Worm (Caenorhabditis elegans): ENCODE measurements around the gene mtq-2.
A peak's percentile ranks its signal among the peaks of the same experiment; 100 is the strongest.

The mtq-2 gene

DNA sequence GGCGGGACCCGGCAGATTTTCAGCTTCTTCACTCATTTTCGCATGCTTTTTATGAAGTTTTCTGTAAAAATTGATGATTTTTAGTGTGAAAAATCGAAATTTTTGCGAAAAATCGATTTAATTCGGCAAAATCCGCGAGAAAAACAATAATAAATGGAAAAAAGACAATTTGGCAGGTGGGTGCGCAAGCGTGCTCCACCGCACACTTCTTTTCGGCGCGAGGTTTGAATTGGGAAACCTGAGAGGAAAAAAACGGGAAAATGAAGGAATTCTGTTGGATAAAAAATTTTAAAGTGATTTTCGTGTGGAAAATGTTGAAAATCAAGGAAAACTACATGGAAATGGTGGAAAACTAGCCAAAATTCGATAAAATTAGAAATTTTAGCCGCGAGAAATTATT is 14.8 kb upstream of the mtq-2 start, which contains the start of gene Y59C2A.2 (continued):
- no peak for TF ChIP-seq lin-39 (tag; optimal IDR thresholded peaks at IDR 0.05)
- peak; percentile 26 for TF ChIP-seq lin-15B (tag; optimal IDR thresholded peaks at IDR 0.05)
- peak; percentile 30 for TF ChIP-seq nhr-19 (GFP tag; conservative IDR thresholded peaks at IDR 0.05)
- no peak for TF ChIP-seq C04F5.9 (tag; optimal IDR thresholded peaks at IDR 0.05)
- TF ChIP-seq snu-23 (GFP tag; optimal IDR thresholded peaks at IDR 0.05) = peak; percentile 54
- TF ChIP-seq sox-4 (tag; optimal IDR thresholded peaks at IDR 0.05) = no peak
- TF ChIP-seq dpl-1 (GFP tag; optimal IDR thresholded peaks at IDR 0.05) = peak; percentile 88 to 94 (median 93)
- peak; percentile 2 to 74 (median 24) for TF ChIP-seq ceh-82 (tag; optimal IDR thresholded peaks at IDR 0.05)
- no peak for TF ChIP-seq ama-1 (optimal IDR thresholded peaks at IDR 0.05)
- TF ChIP-seq unc-98 (GFP tag; IDR thresholded peaks at IDR 0.05) = no peak
- peak; percentile 35 for TF ChIP-seq F16B12.6 (tag; optimal IDR thresholded peaks at IDR 0.05)
- no peak for TF ChIP-seq sptf-1 (tag; optimal IDR thresholded peaks at IDR 0.05)
- TF ChIP-seq tbx-2 (tag; optimal IDR thresholded peaks at IDR 0.05) = peak; percentile 45
- TF ChIP-seq pqm-1 (tag; optimal IDR thresholded peaks at IDR 0.05) = no peak
- TF ChIP-seq nhr-28 (tag; optimal IDR thresholded peaks at IDR 0.05) = no peak
- peak; percentile 39 for TF ChIP-seq aly-2 (tag; optimal IDR thresholded peaks at IDR 0.05)
- TF ChIP-seq isw-1 (GFP tag; IDR thresholded peaks at IDR 0.05) = peak; percentile 22; the same call in 1 of the 2 replicates
- no peak for TF ChIP-seq nhr-237 (tag; optimal IDR thresholded peaks at IDR 0.05)
- TF ChIP-seq egl-13 (tag; optimal IDR thresholded peaks at IDR 0.05) = no peak
- TF ChIP-seq tlp-1 (tag; optimal IDR thresholded peaks at IDR 0.05) = no peak
- TF ChIP-seq snpc-4 (tag; optimal IDR thresholded peaks at IDR 0.05) = no peak
- TF ChIP-seq grh-1 (GFP tag; IDR thresholded peaks at IDR 0.05) = 0 out of 2 replicates have a peak, but pooled peaks have one; percentile 32
- no peak for TF ChIP-seq ets-5 (GFP tag; IDR thresholded peaks at IDR 0.05)
- peak; percentile 18 for TF ChIP-seq swsn-7 (tag; optimal IDR thresholded peaks at IDR 0.05)
- TF ChIP-seq ztf-4 (tag; optimal IDR thresholded peaks at IDR 0.05) = no peak
- no peak for TF ChIP-seq ceh-88 (GFP tag; IDR thresholded peaks at IDR 0.05)
- peak; percentile 23 for TF ChIP-seq fkh-8 (tag; optimal IDR thresholded peaks at IDR 0.05)
- TF ChIP-seq nhr-12 (tag; optimal IDR thresholded peaks at IDR 0.05) = no peak
- TF ChIP-seq zip-4 (GFP tag; optimal IDR thresholded peaks at IDR 0.05) = no peak
- TF ChIP-seq lsy-2 (tag; optimal IDR thresholded peaks at IDR 0.05) = peak; percentile 62 to 78
- peak; percentile 36 for TF ChIP-seq lin-14 (GFP tag; optimal IDR thresholded peaks at IDR 0.05)
- peak; percentile 26 for TF ChIP-seq xbp-1 (tag; optimal IDR thresholded peaks at IDR 0.05)
- no peak for TF ChIP-seq aha-1 (tag; optimal IDR thresholded peaks at IDR 0.05)
- TF ChIP-seq lin-35 (GFP tag; optimal IDR thresholded peaks at IDR 0.05) = peak; percentile 93 to 97
- TF ChIP-seq unc-130 (tag; optimal IDR thresholded peaks at IDR 0.05) = no peak
- no peak for TF ChIP-seq ztf-11 (tag; optimal IDR thresholded peaks at IDR 0.05)
- no peak for TF ChIP-seq Y116A8C.19 (tag; optimal IDR thresholded peaks at IDR 0.05; ENCODE audit: borderline replicate concordance)
- TF ChIP-seq mdl-1 (tag; optimal IDR thresholded peaks at IDR 0.05) = peak in 1 of 2 experiments; percentile 22
- TF ChIP-seq nhr-11 (tag; optimal IDR thresholded peaks at IDR 0.05) = no peak
- TF ChIP-seq dsc-1 (tag; optimal IDR thresholded peaks at IDR 0.05) = peak; percentile 31

DNA sequence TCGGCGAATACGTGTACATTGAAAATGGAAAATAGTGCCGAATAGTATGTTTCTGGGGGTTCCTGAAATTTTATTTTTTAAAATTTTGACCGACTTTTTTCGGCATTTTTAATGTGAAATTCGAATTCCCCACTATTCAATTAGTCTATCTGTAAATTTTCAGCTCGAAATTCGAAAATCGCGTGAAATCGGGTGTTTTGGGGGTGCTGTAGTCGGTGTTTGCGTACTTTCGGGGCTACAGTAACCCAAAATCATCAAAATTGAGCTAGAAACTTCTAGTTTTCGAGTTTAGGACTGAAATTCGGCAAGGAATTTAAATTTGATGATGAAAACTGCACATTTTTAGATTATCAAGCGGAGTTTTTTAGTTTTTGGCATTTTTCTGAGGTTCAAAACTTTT is 12.9 kb upstream of the mtq-2 start:
- TF ChIP-seq lin-13 (GFP tag; optimal IDR thresholded peaks at IDR 0.05) = no peak
- no peak for TF ChIP-seq ceh-63 (GFP tag; optimal IDR thresholded peaks at IDR 0.05)
- TF ChIP-seq hlh-17 (GFP tag; optimal IDR thresholded peaks at IDR 0.05; ENCODE audit: borderline replicate concordance) = no peak
- TF ChIP-seq aly-2 (tag; optimal IDR thresholded peaks at IDR 0.05) = no peak
- no peak for TF ChIP-seq mdl-1 (tag; optimal IDR thresholded peaks at IDR 0.05)
- no peak for TF ChIP-seq sup-37 (GFP tag; optimal IDR thresholded peaks at IDR 0.05)
- no peak for TF ChIP-seq egl-27 (tag; optimal IDR thresholded peaks at IDR 0.05)

Data from whole organism, L1 larva.